Fruit fly (Drosophila melanogaster) S2 (cell line): ENCODE data around the gene Ptp61F.

ENCODE experiments used
- CG8478 ChIP-seq: fragments of >200 bp; optimal IDR thresholded peaks from 2 replicates; lab custom pipeline; 2018
- CTCF ChIP-seq, 2 experiments: fragments of >200 bp; optimal IDR thresholded peaks; 2 replicates each; lab custom pipeline; 2018

dm6 chr3L:1442906-1443305 is 32.2 kb downstream of the Ptp61F start:
- TF ChIP-seq CTCF (optimal IDR thresholded peaks at IDR 0.05; lab: Kevin White, UChicago) (no peak), CG8478 (lab: Kevin White, UChicago) (no peak)
